Fruit fly (Drosophila melanogaster) whole organism, prepupa: Measurements from ENCODE around the gene Rrp5.

ENCODE experiments used
- CG11902 ChIP-seq: fragments of 200-800 bp; sonication (Bioruptor generic); optimal IDR thresholded peaks from 3 replicates; lab custom pipeline; 2016; ENCODE audit warnings: missing biosample characterization, missing genetic modification characterization
- CG15336 ChIP-seq: fragments of 200-800 bp; sonication (Bioruptor generic); IDR thresholded peaks from 2 replicates; pipeline ENCODE4 v1.3.6; 2022; ENCODE audit warnings: missing biosample characterization, missing genetic modification characterization
- CG1621 ChIP-seq: fragments of 200-800 bp; sonication (Bioruptor generic); optimal IDR thresholded peaks from 3 replicates; lab custom pipeline; 2018; ENCODE audit warnings: missing biosample characterization, mild to moderate bottlenecking, missing genetic modification characterization
- CG8632 ChIP-seq: fragments of 200-800 bp; sonication (Bioruptor generic); optimal IDR thresholded peaks from 3 replicates; lab custom pipeline; 2016; ENCODE audit warnings: missing biosample characterization, missing genetic modification characterization
- Ets21C ChIP-seq: fragments of 200-800 bp; sonication (Bioruptor generic); optimal IDR thresholded peaks from 3 replicates; lab custom pipeline; 2016; ENCODE audit warnings: missing biosample characterization, missing genetic modification characterization
- Hr39 ChIP-seq: fragments of 200-800 bp; sonication (Bioruptor generic); optimal IDR thresholded peaks from 2 replicates; lab custom pipeline; 2016; ENCODE audit warnings: missing biosample characterization, missing genetic modification characterization

dm6 chr3R:24293171-24293570 is 39.9 kb downstream of the Rrp5 start:
- TF ChIP-seq CG8632 (no peak), CG11902 (GFP tag; lab: Kevin White, UChicago) (no peak), Ets21C (GFP tag; lab: Kevin White, UChicago) (no peak), CG15336 (GFP tag; lab: Robert Waterston, UW) (no peak), Hr39 (GFP tag; lab: Kevin White, UChicago) (no peak), CG1621 (tag; lab: Kevin White, UChicago) (no peak)
